Fruit fly (Drosophila melanogaster): ENCODE measurements around the gene Surf6.
A peak's percentile ranks its signal among the peaks of the same experiment; 100 is the strongest.

DNA sequence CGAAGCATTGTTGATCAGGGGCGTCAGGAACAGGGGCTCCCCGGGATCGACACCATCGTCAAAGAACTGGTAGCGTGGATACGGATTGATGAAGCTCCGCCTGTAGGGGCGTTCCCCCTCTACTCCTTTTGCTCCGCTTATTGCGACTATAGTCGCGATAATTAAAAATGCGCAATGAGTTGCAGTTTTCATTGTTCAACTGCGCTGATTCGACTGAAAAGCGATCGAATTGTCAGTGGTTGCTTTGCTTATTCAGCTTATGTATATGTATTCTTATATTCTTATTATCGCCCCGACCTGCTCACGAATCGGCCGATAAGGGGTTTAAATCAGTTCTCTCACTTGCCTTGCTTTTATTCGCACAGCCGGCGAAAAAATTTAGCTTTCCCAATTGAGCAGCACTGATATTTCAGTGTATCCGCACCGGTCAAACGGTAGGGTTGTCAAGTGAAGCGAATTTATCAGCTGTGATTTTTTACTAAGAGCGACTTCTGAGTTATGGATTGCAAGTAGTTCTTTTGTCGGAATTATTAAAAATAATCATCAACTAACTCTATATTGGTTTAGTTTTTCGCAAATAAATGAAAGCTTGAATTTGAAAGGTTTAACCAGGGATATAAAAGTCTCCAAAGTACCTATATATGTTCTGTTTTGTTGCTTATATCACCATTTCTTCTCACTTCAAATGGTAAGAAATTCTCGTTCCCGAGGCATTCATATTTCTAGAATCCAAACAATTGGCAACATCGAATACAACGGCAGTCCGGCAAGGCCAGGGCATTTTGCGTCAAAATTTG, 40.5 kb downstream of the Surf6 start, which contains the start of the genes CG4572 and CG4686:
- peak; percentile 71 for TF ChIP-seq CG8319 (GFP tag; optimal IDR thresholded peaks at IDR 0.05)
- TF ChIP-seq esn (GFP tag; optimal IDR thresholded peaks at IDR 0.05) = peak; percentile 87
